Fruit fly (Drosophila melanogaster): ENCODE measurements around the gene CG14930.

dm6 chr2L:11530952-11531351 lies 9.9 kb upstream of the CG14930 start, which contains the start of gene CG31706:
- TF ChIP-seq CG14711 (tag; optimal IDR thresholded peaks at IDR 0.05) (no peak), ovo (GFP tag; optimal IDR thresholded peaks at IDR 0.05) (no peak), cic (GFP tag; optimal IDR thresholded peaks at IDR 0.05) (no peak), cnc (optimal IDR thresholded peaks at IDR 0.05) (no peak), tj (GFP tag; optimal IDR thresholded peaks at IDR 0.05) (no peak), CG33017 (tag; optimal IDR thresholded peaks at IDR 0.05) (no peak), pad (GFP tag; optimal IDR thresholded peaks at IDR 0.05) (no peak), CG7045 (GFP tag; optimal IDR thresholded peaks at IDR 0.05) (no peak), CG5204 (GFP tag; optimal IDR thresholded peaks at IDR 0.05) (no peak), kay (GFP tag; ENCODE audit: borderline replicate concordance) (no peak)
